Worm (Caenorhabditis elegans) whole organism, mixed stage, embryonic: ENCODE results near the gene T05C7.9.

Experiments used
- ces-1 ChIP-seq: fragments of 150-350 bp; optimal IDR thresholded peaks from 2 replicates; lab custom pipeline; 2014; ENCODE audit warnings: missing biosample characterization, missing genetic modification reagents, missing genetic modification characterization
- elt-3 ChIP-seq: fragments of 150-350 bp; optimal IDR thresholded peaks from 2 replicates; lab custom pipeline; 2014; ENCODE audit warnings: missing biosample characterization, missing genetic modification characterization
- lsy-2 ChIP-seq: fragments of 150-350 bp; optimal IDR thresholded peaks from 2 replicates; lab custom pipeline; 2014; ENCODE audit warnings: missing biosample characterization, missing genetic modification characterization
- mab-5 ChIP-seq: fragments of 150-350 bp; optimal IDR thresholded peaks from 2 replicates; lab custom pipeline; 2014; ENCODE audit warnings: missing biosample characterization, missing genetic modification characterization
- mep-1 ChIP-seq: fragments of 150-350 bp; optimal IDR thresholded peaks from 2 replicates; lab custom pipeline; 2017; ENCODE audit warnings: missing biosample characterization, missing genetic modification reagents, missing genetic modification characterization, inconsistent platforms
- nhr-28 ChIP-seq: fragments of 150-350 bp; optimal IDR thresholded peaks from 2 replicates; lab custom pipeline; 2014; ENCODE audit warnings: missing biosample characterization, missing genetic modification characterization
- unc-39 ChIP-seq: fragments of 150-350 bp; optimal IDR thresholded peaks from 2 replicates; lab custom pipeline; 2014; ENCODE audit warnings: missing biosample characterization, missing genetic modification characterization
- unc-62 ChIP-seq: fragments of 150-350 bp; optimal IDR thresholded peaks from 2 replicates; lab custom pipeline; 2014; ENCODE audit warnings: missing biosample characterization, missing genetic modification reagents, missing genetic modification characterization
- ztf-11 ChIP-seq: fragments of 150-350 bp; optimal IDR thresholded peaks from 2 replicates; lab custom pipeline; 2014; ENCODE audit warnings: missing biosample characterization, missing genetic modification characterization

DNA sequence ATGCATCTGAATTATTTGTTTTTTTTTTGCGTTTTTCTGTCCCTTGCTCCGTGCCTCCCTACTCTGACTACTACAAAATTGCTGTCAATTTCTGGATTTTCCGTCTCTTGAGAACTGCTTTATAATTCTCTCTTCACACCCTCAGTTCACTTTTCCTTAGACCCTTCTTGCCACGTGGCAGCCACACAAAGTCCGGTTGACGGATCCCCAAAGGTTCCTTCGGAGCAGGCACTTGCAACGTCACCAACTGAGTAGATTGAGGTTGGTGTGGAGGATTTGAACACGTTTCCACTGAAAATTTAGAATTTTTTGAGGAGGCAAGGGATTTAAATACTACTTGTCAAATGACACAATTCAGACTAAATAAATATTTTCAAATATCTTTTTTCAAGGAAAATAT, 7.7 kb downstream of the T05C7.9 start:
- no peak for TF ChIP-seq ces-1 (GFP tag; lab: Kevin White, UChicago)
- TF ChIP-seq nhr-28 (tag; lab: Kevin White, UChicago), result no peak
- TF ChIP-seq elt-3 (tag; lab: Kevin White, UChicago), result no peak
- TF ChIP-seq unc-39 (tag; lab: Kevin White, UChicago), result no peak
- TF ChIP-seq mep-1, result no peak
- TF ChIP-seq unc-62, result no peak
- TF ChIP-seq ztf-11 (tag; lab: Kevin White, UChicago), result no peak
- no peak for TF ChIP-seq lsy-2 (tag; lab: Kevin White, UChicago)
- TF ChIP-seq mab-5 (tag; lab: Kevin White, UChicago), result no peak
